Fruit fly (Drosophila melanogaster) whole organism, embryonic: ENCODE measurements around the gene CG14835.
A peak's percentile ranks its signal among the peaks of the same experiment; 100 is the strongest.

Experiments used
- CG11504 ChIP-seq: fragments of 200-800 bp; sonication (Bioruptor generic); optimal IDR thresholded peaks from 3 replicates; lab custom pipeline; 2019; ENCODE audit warnings: missing biosample characterization, mild to moderate bottlenecking, missing genetic modification characterization, moderate library complexity
- CG12391 ChIP-seq: fragments of 200-800 bp; sonication (Bioruptor generic); optimal IDR thresholded peaks from 3 replicates; lab custom pipeline; 2018; ENCODE audit warnings: missing biosample characterization, mild to moderate bottlenecking, missing genetic modification characterization, moderate library complexity
- CG12659 ChIP-seq: fragments of 200-800 bp; sonication (Bioruptor generic); optimal IDR thresholded peaks from 3 replicates; lab custom pipeline; 2017; ENCODE audit warnings: mild to moderate bottlenecking, missing biosample characterization, missing genetic modification reagents, missing genetic modification characterization
- CG12744 ChIP-seq: fragments of 200-800 bp; sonication (Bioruptor generic); optimal IDR thresholded peaks from 2 replicates; lab custom pipeline; 2016; ENCODE audit warnings: missing biosample characterization, missing genetic modification characterization
- CG13123 ChIP-seq: fragments of 200-800 bp; sonication (Bioruptor generic); optimal IDR thresholded peaks from 2 replicates; lab custom pipeline; 2016; ENCODE audit warnings: missing biosample characterization, missing genetic modification characterization
- CG13287 ChIP-seq: fragments of 200-800 bp; sonication (Bioruptor generic); IDR thresholded peaks from 2 replicates; pipeline ENCODE4 v1.3.6; 2022; ENCODE audit warnings: missing biosample characterization, missing genetic modification characterization; ENCODE audit not compliant: partially characterized antibody
- CG13424 ChIP-seq: fragments of 200-800 bp; sonication (Bioruptor generic); optimal IDR thresholded peaks from 2 replicates; lab custom pipeline; 2019; ENCODE audit warnings: missing biosample characterization, mild to moderate bottlenecking, missing genetic modification characterization, moderate library complexity
- CG14014 ChIP-seq: fragments of 200-800 bp; sonication (Bioruptor generic); IDR thresholded peaks from 2 replicates; pipeline ENCODE4 v1.3.6; 2022; ENCODE audit warnings: missing biosample characterization, missing genetic modification characterization
- CG15011 ChIP-seq: fragments of 200-800 bp; sonication (Bioruptor generic); optimal IDR thresholded peaks from 3 replicates; lab custom pipeline; 2018; ENCODE audit warnings: missing biosample characterization, mild to moderate bottlenecking, missing genetic modification characterization
- CG15479 ChIP-seq: fragments of 200-800 bp; sonication (Bioruptor generic); optimal IDR thresholded peaks from 3 replicates; lab custom pipeline; 2019; ENCODE audit warnings: missing biosample characterization, mild to moderate bottlenecking, missing genetic modification characterization, moderate library complexity
- CG1603 ChIP-seq: fragments of 200-800 bp; sonication (Bioruptor generic); optimal IDR thresholded peaks from 2 replicates; lab custom pipeline; 2019; ENCODE audit warnings: missing biosample characterization, mild to moderate bottlenecking, missing genetic modification characterization, moderate library complexity
- CG17829 ChIP-seq: fragments of 200-800 bp; optimal IDR thresholded peaks from 2 replicates; lab custom pipeline; 2019; ENCODE audit warnings: missing biosample characterization, mild to moderate bottlenecking, missing genetic modification characterization, moderate library complexity
- CG1832 ChIP-seq: fragments of 200-800 bp; sonication (Bioruptor generic); optimal IDR thresholded peaks from 2 replicates; lab custom pipeline; 2017; ENCODE audit warnings: missing biosample characterization, mild to moderate bottlenecking, missing genetic modification characterization, inconsistent platforms
- CG18619 ChIP-seq: fragments of 200-800 bp; sonication (Bioruptor generic); optimal IDR thresholded peaks from 3 replicates; lab custom pipeline; 2017; ENCODE audit warnings: missing biosample characterization, mild to moderate bottlenecking, missing genetic modification characterization
- CG3407 ChIP-seq: fragments of 200-800 bp; sonication (Bioruptor generic); optimal IDR thresholded peaks from 2 replicates; lab custom pipeline; 2018; ENCODE audit warnings: missing biosample characterization, mild to moderate bottlenecking, missing genetic modification characterization
- CG3847 ChIP-seq: fragments of 200-800 bp; sonication (Bioruptor generic); IDR thresholded peaks from 2 replicates; pipeline ENCODE4 v1.3.6; 2022; ENCODE audit warnings: missing biosample characterization, missing genetic modification characterization
- CG4820 ChIP-seq: fragments of 200-800 bp; sonication (Bioruptor generic); optimal IDR thresholded peaks from 3 replicates; lab custom pipeline; 2016; ENCODE audit warnings: missing biosample characterization, missing genetic modification characterization
- CG5180 ChIP-seq: fragments of 200-800 bp; sonication (Bioruptor generic); optimal IDR thresholded peaks from 3 replicates; lab custom pipeline; 2017; ENCODE audit warnings: missing biosample characterization, missing genetic modification characterization, mild to moderate bottlenecking, moderate library complexity, missing genetic modification reagents
- CG5245 ChIP-seq: fragments of 200-800 bp; sonication (Bioruptor generic); optimal IDR thresholded peaks from 3 replicates; lab custom pipeline; 2016; ENCODE audit warnings: missing biosample characterization, missing genetic modification characterization
- CG6689 ChIP-seq: fragments of 200-800 bp; sonication (Bioruptor generic); IDR thresholded peaks from 2 replicates; pipeline ENCODE4 v1.3.6; 2022; ENCODE audit warnings: missing biosample characterization, missing genetic modification characterization
- CG6791 ChIP-seq: fragments of 200-800 bp; sonication (Bioruptor generic); IDR thresholded peaks from 3 replicates; pipeline ENCODE4 v1.3.6; 2022; ENCODE audit warnings: missing biosample characterization, missing genetic modification characterization; ENCODE audit not compliant: partially characterized antibody
- CG8478 ChIP-seq: fragments of >200 bp; optimal IDR thresholded peaks from 2 replicates; lab custom pipeline; 2018
- CG9932 ChIP-seq: fragments of 200-800 bp; sonication (Bioruptor generic); IDR thresholded peaks from 2 replicates; pipeline ENCODE4 v1.3.6; 2022; ENCODE audit warnings: missing biosample characterization, missing genetic modification characterization
- ERR ChIP-seq: fragments of 200-800 bp; sonication (Bioruptor generic); optimal IDR thresholded peaks from 2 replicates; lab custom pipeline; 2016; ENCODE audit warnings: missing biosample characterization, missing genetic modification characterization
- Fer3 ChIP-seq: fragments of 200-800 bp; sonication (Bioruptor generic); optimal IDR thresholded peaks from 2 replicates; lab custom pipeline; 2018; ENCODE audit warnings: missing biosample characterization, mild to moderate bottlenecking, missing genetic modification characterization, moderate library complexity
- Hey ChIP-seq: fragments of 200-800 bp; sonication (Bioruptor generic); optimal IDR thresholded peaks from 3 replicates; lab custom pipeline; 2018; ENCODE audit warnings: missing biosample characterization, mild to moderate bottlenecking, missing genetic modification characterization
- HmgD ChIP-seq: fragments of 200-800 bp; sonication (Bioruptor generic); optimal IDR thresholded peaks from 3 replicates; lab custom pipeline; 2016; ENCODE audit warnings: missing biosample characterization, missing genetic modification characterization
- Lpt ChIP-seq: fragments of >200 bp; optimal IDR thresholded peaks from 2 replicates; lab custom pipeline; 2018; ENCODE audit warnings: missing biosample characterization, missing genetic modification characterization
- Mad ChIP-seq: fragments of 200-800 bp; sonication (Bioruptor generic); optimal IDR thresholded peaks from 2 replicates; lab custom pipeline; 2016; ENCODE audit warnings: missing biosample characterization, missing genetic modification characterization
- Mes4 ChIP-seq: fragments of 200-800 bp; sonication (Bioruptor generic); optimal IDR thresholded peaks from 2 replicates; lab custom pipeline; 2016; ENCODE audit warnings: missing biosample characterization, missing genetic modification characterization
- Nf-YA ChIP-seq: fragments of 200-800 bp; sonication (Bioruptor generic); IDR thresholded peaks from 2 replicates; pipeline ENCODE4 v1.3.6; 2022; ENCODE audit warnings: missing biosample characterization, missing genetic modification characterization
- Nf-YC ChIP-seq: fragments of 200-800 bp; optimal IDR thresholded peaks from 3 replicates; lab custom pipeline; 2019; ENCODE audit warnings: missing biosample characterization, mild to moderate bottlenecking, missing genetic modification characterization, moderate library complexity
- Oli ChIP-seq: fragments of 200-800 bp; sonication (Bioruptor generic); optimal IDR thresholded peaks from 2 replicates; lab custom pipeline; 2018; ENCODE audit warnings: missing biosample characterization, mild to moderate bottlenecking, missing genetic modification characterization, moderate library complexity
- Spps ChIP-seq: fragments of 200-800 bp; sonication (Bioruptor generic); optimal IDR thresholded peaks from 2 replicates; lab custom pipeline; 2018; ENCODE audit warnings: missing biosample characterization, mild to moderate bottlenecking, missing genetic modification characterization
- Trl ChIP-seq, 3 experiments: fragments of >200 bp in 2 of 3; fragments of 200-800 bp in 1 of 3; sonication (Bioruptor generic) in 1 of 3; optimal IDR thresholded peaks; 2 replicates in 1 of 3; 3 replicates in 2 of 3; lab custom pipeline; 2016 to 2017; ENCODE audit warnings: missing biosample characterization in 1 of 3, missing genetic modification characterization in 1 of 3
- ab ChIP-seq: fragments of 200-800 bp; sonication (Bioruptor generic); optimal IDR thresholded peaks from 2 replicates; lab custom pipeline; 2016; ENCODE audit warnings: missing biosample characterization, missing genetic modification characterization
- ase ChIP-seq: fragments of 200-800 bp; sonication (Bioruptor generic); IDR thresholded peaks from 3 replicates; pipeline ENCODE4 v1.3.6; 2022; ENCODE audit warnings: missing biosample characterization, missing genetic modification characterization
- bcd ChIP-seq: fragments of 200-800 bp; sonication (Bioruptor generic); optimal IDR thresholded peaks from 2 replicates; lab custom pipeline; 2017; ENCODE audit warnings: missing biosample characterization, mild to moderate bottlenecking, missing genetic modification characterization
- cad ChIP-seq: fragments of >200 bp; optimal IDR thresholded peaks from 2 replicates; lab custom pipeline; 2017; ENCODE audit warnings: missing biosample characterization, missing genetic modification characterization
- chm ChIP-seq: fragments of 200-800 bp; sonication (Bioruptor generic); IDR thresholded peaks from 2 replicates; pipeline ENCODE4 v1.3.6; 2022; ENCODE audit warnings: missing biosample characterization, missing genetic modification characterization
- croc ChIP-seq: fragments of 200-800 bp; sonication (Bioruptor generic); conservative IDR thresholded peaks from 3 replicates; pipeline ENCODE4 v1.3.6; 2022; ENCODE audit warnings: missing biosample characterization, missing genetic modification characterization
- crp ChIP-seq, 2 experiments: fragments of 200-800 bp; sonication (Bioruptor generic); optimal IDR thresholded peaks; 2 replicates in 1 of 2; 3 replicates in 1 of 2; lab custom pipeline; 2017; ENCODE audit warnings: missing biosample characterization in 2 of 2, missing genetic modification characterization in 2 of 2, mild to moderate bottlenecking in 1 of 2, moderate library complexity in 1 of 2
- gcm2 ChIP-seq: fragments of 200-800 bp; sonication (Bioruptor generic); optimal IDR thresholded peaks from 2 replicates; lab custom pipeline; 2016; ENCODE audit warnings: missing biosample characterization, missing genetic modification characterization
- klu ChIP-seq: fragments of 200-800 bp; sonication (Bioruptor generic); IDR thresholded peaks from 2 replicates; pipeline ENCODE4 v1.3.6; 2022; ENCODE audit warnings: missing biosample characterization, missing genetic modification characterization
- nom ChIP-seq: fragments of 200-800 bp; sonication (Bioruptor generic); optimal IDR thresholded peaks from 2 replicates; lab custom pipeline; 2017; ENCODE audit warnings: missing biosample characterization, missing genetic modification characterization, mild to moderate bottlenecking, moderate library complexity, missing genetic modification reagents
- onecut ChIP-seq: fragments of 200-800 bp; sonication (Bioruptor generic); IDR thresholded peaks from 2 replicates; pipeline ENCODE4 v1.3.6; 2022; ENCODE audit warnings: missing biosample characterization, missing genetic modification characterization
- pum ChIP-seq: fragments of 200-800 bp; sonication (Bioruptor generic); optimal IDR thresholded peaks from 2 replicates; lab custom pipeline; 2016; ENCODE audit warnings: missing biosample characterization, missing genetic modification characterization
- pzg ChIP-seq: fragments of 200-800 bp; sonication (Bioruptor generic); optimal IDR thresholded peaks from 3 replicates; lab custom pipeline; 2018; ENCODE audit warnings: missing biosample characterization, mild to moderate bottlenecking, missing genetic modification characterization, moderate library complexity
- vfl ChIP-seq: fragments of 200-800 bp; sonication (Bioruptor generic); optimal IDR thresholded peaks from 2 replicates; lab custom pipeline; 2016; ENCODE audit warnings: missing biosample characterization, missing genetic modification characterization
- zen2 ChIP-seq: fragments of 200-800 bp; sonication (Bioruptor generic); IDR thresholded peaks from 3 replicates; pipeline ENCODE4 v1.3.6; 2022; ENCODE audit warnings: missing biosample characterization, missing genetic modification characterization; ENCODE audit not compliant: partially characterized antibody

CG14835 gene

dm6 chr3L:7433325-7433827 lies 3.9 kb downstream of the CG14835 start (continued):
- TF ChIP-seq CG3847 (GFP tag; lab: Robert Waterston, UW), result no peak; the same call in 1 of the 2 replicates
- no peak for TF ChIP-seq croc (GFP tag; lab: Robert Waterston, UW)
- TF ChIP-seq Fer3 (tag; lab: Kevin White, UChicago), result peak; percentile 3
- TF ChIP-seq pum (GFP tag; lab: Kevin White, UChicago), result no peak
- TF ChIP-seq ERR (GFP tag; lab: Kevin White, UChicago), result no peak
- no peak for TF ChIP-seq Hey (tag; lab: Kevin White, UChicago)
- TF ChIP-seq gcm2 (GFP tag; lab: Kevin White, UChicago), result no peak
- TF ChIP-seq onecut (GFP tag; lab: Robert Waterston, UW), result no peak
- no peak for TF ChIP-seq Lpt (GFP tag; lab: Kevin White, UChicago)
- TF ChIP-seq CG13287 (GFP tag; lab: Robert Waterston, UW), result no peak; the same call in 1 of the 2 replicates
- TF ChIP-seq CG15011, result no peak
- no peak for TF ChIP-seq CG5245
- TF ChIP-seq zen2 (GFP tag; lab: Robert Waterston, UW), result no peak
- TF ChIP-seq Mad (GFP tag; lab: Kevin White, UChicago), result no peak
- peak; percentile 1 for TF ChIP-seq Oli (tag; lab: Kevin White, UChicago)
- peak; percentile 13 for TF ChIP-seq CG13424
- no peak for TF ChIP-seq CG13123
- peak; percentile 30 for TF ChIP-seq CG1603 (tag; lab: Kevin White, UChicago)
- no peak for TF ChIP-seq CG3407 (GFP tag; lab: Kevin White, UChicago)
- 0 out of 2 replicates have a peak, but pooled peaks have one; percentile 28 for TF ChIP-seq CG6689 (GFP tag; lab: Robert Waterston, UW)
- TF ChIP-seq ase (GFP tag; lab: Robert Waterston, UW), result no peak
- TF ChIP-seq Spps, result no peak
- TF ChIP-seq Nf-YA (GFP tag; lab: Robert Waterston, UW), result no peak
- TF ChIP-seq CG6791 (GFP tag; lab: Robert Waterston, UW), result peak; percentile 10; the same call in 1 of the 3 replicates
- peak; percentile 24 to 50 for TF ChIP-seq Trl (optimal IDR thresholded peaks at IDR 0.05; lab: Kevin White, UChicago)
- no peak for TF ChIP-seq Trl (GFP tag; optimal IDR thresholded peaks at IDR 0.05; lab: Kevin White, UChicago)
- no peak for TF ChIP-seq CG4820 (GFP tag; lab: Kevin White, UChicago)
- TF ChIP-seq cad (GFP tag; lab: Kevin White, UChicago), result no peak
- TF ChIP-seq pzg, result no peak
- TF ChIP-seq CG8478 (lab: Kevin White, UChicago), result no peak
- TF ChIP-seq CG12744 (GFP tag; lab: Kevin White, UChicago), result no peak
- TF ChIP-seq CG15479 (GFP tag; lab: Kevin White, UChicago), result no peak
- peak; percentile 4 for TF ChIP-seq Nf-YC (tag; lab: Kevin White, UChicago)
- no peak for TF ChIP-seq chm (GFP tag; lab: Robert Waterston, UW)
- TF ChIP-seq CG11504, result peak; percentile 40
- no peak for TF ChIP-seq ab (GFP tag; lab: Kevin White, UChicago)
- peak; percentile 9 for TF ChIP-seq CG18619 (GFP tag; lab: Kevin White, UChicago)
- no peak for TF ChIP-seq CG14014
- TF ChIP-seq CG1832 (GFP tag; lab: Kevin White, UChicago), result no peak
- no peak for TF ChIP-seq Mes4 (GFP tag; lab: Kevin White, UChicago)
- no peak for TF ChIP-seq CG5180 (GFP tag; lab: Kevin White, UChicago)
- TF ChIP-seq CG9932 (GFP tag; lab: Robert Waterston, UW), result 0 out of 2 replicates have a peak, but pooled peaks have one; percentile 12
- no peak for TF ChIP-seq CG12659
- TF ChIP-seq crp (GFP tag; optimal IDR thresholded peaks at IDR 0.05; lab: Kevin White, UChicago), result no peak
- TF ChIP-seq vfl (GFP tag; lab: Kevin White, UChicago), result no peak
- peak; percentile 45 for TF ChIP-seq CG12391 (tag; lab: Kevin White, UChicago)
- peak; percentile 13 for TF ChIP-seq bcd
- no peak for TF ChIP-seq CG17829
- TF ChIP-seq klu (GFP tag; lab: Robert Waterston, UW), result peak; percentile 41
- TF ChIP-seq nom (GFP tag; lab: Kevin White, UChicago), result peak; percentile 54
- TF ChIP-seq HmgD (GFP tag; lab: Kevin White, UChicago), result no peak
